Worm (Caenorhabditis elegans) whole organism, mixed stage, embryonic: ENCODE data around the gene F11C1.7.

ENCODE experiments used
- blmp-1 ChIP-seq: fragments of 150-350 bp; optimal IDR thresholded peaks from 2 replicates; lab custom pipeline; 2014; ENCODE audit warnings: missing biosample characterization, missing genetic modification characterization
- elt-3 ChIP-seq: fragments of 150-350 bp; optimal IDR thresholded peaks from 2 replicates; lab custom pipeline; 2014; ENCODE audit warnings: missing biosample characterization, missing genetic modification characterization
- mep-1 ChIP-seq: fragments of 150-350 bp; optimal IDR thresholded peaks from 2 replicates; lab custom pipeline; 2017; ENCODE audit warnings: missing biosample characterization, missing genetic modification reagents, missing genetic modification characterization, inconsistent platforms
- snpc-4 ChIP-seq: fragments of 150-350 bp; optimal IDR thresholded peaks from 2 replicates; lab custom pipeline; 2014; ENCODE audit warnings: missing biosample characterization, missing genetic modification characterization
- unc-62 ChIP-seq: fragments of 150-350 bp; optimal IDR thresholded peaks from 2 replicates; lab custom pipeline; 2014; ENCODE audit warnings: missing biosample characterization, missing genetic modification reagents, missing genetic modification characterization
- zip-8 ChIP-seq: fragments of 150-350 bp; optimal IDR thresholded peaks from 2 replicates; lab custom pipeline; 2014; ENCODE audit warnings: missing biosample characterization, missing genetic modification characterization

DNA sequence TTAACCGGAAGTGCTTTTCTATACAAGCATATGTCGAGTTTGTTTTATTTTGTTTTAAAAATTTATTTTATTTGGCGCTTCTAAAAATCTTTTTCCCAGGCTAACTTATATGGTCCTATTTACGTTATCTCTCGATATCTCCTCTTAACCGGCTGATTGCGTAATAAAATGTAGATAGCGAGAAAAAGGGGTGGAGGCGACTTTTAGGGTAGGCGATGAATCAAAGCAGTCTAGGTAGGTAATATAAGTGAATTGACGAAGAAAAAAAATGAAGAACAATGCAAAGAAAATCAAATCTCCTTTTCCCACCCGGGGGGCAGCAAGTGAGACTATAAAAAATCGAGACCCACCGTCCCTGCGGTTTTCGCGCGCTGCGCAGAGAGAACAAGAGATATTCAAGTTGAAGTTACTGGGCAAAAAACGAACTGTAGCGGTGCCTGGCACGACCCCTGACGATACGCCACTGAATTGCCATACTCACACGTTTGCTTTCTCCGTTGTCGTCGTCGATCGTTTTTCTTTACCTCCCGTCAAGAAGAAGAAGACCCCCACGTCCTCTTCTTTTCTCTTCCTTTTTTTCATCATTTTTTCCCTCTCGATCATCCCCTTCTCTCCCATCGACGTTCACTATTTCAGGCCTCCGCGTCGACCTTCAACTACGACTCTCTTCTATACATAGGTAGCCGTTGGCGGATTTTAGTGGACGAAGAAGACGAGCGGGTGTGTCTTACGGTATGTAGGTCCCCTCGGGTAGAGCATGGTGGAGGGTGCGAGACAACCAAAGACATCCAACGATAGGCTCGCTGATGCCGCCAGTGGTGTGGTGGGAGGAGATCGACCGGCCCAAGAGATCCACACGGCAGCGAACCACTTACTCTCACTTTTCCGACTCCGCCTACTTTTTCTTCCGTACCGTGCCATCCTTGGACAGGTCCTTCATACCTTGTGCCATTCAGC is 19.0 kb downstream of the F11C1.7 start, which contains the start of gene nhr-25:
- TF ChIP-seq blmp-1 (tag; lab: Kevin White, UChicago) (no peak), mep-1 (tag; lab: Kevin White, UChicago) (no peak), elt-3 (tag; lab: Kevin White, UChicago) (no peak), snpc-4 (tag; lab: Kevin White, UChicago) (no peak), unc-62 (GFP tag; lab: Kevin White, UChicago) (no peak), zip-8 (tag; lab: Kevin White, UChicago) (peak; percentile 52)
